Fruit fly (Drosophila melanogaster) whole organism, embryonic: ENCODE data around the gene CG42488.

Source experiments
- Abd-B ChIP-seq: fragments of 200-800 bp; sonication (Bioruptor generic); optimal IDR thresholded peaks from 2 replicates; lab custom pipeline; 2018; ENCODE audit warnings: missing biosample characterization, mild to moderate bottlenecking, missing genetic modification characterization, moderate library complexity
- Ada2b ChIP-seq: fragments of 200-800 bp; sonication (Bioruptor generic); IDR thresholded peaks from 2 replicates; pipeline ENCODE4 v1.3.6; 2022; ENCODE audit warnings: missing biosample characterization, missing genetic modification characterization
- Atf6 ChIP-seq: fragments of 200-800 bp; sonication (Bioruptor generic); IDR thresholded peaks from 2 replicates; pipeline ENCODE4 v1.3.6; 2022; ENCODE audit warnings: missing biosample characterization, missing genetic modification characterization
- CG10565 ChIP-seq: fragments of 200-800 bp; sonication (Bioruptor generic); optimal IDR thresholded peaks from 3 replicates; lab custom pipeline; 2016; ENCODE audit warnings: missing biosample characterization, mild to moderate bottlenecking, missing genetic modification characterization
- CG12071 ChIP-seq: fragments of 200-800 bp; sonication (Bioruptor generic); optimal IDR thresholded peaks from 3 replicates; lab custom pipeline; 2018; ENCODE audit warnings: missing biosample characterization, mild to moderate bottlenecking, missing genetic modification characterization
- CG12744 ChIP-seq: fragments of 200-800 bp; sonication (Bioruptor generic); optimal IDR thresholded peaks from 2 replicates; lab custom pipeline; 2016; ENCODE audit warnings: missing biosample characterization, missing genetic modification characterization
- CG13894 ChIP-seq: fragments of 200-800 bp; sonication (Bioruptor generic); optimal IDR thresholded peaks from 3 replicates; lab custom pipeline; 2018; ENCODE audit warnings: missing biosample characterization, mild to moderate bottlenecking, missing genetic modification characterization, moderate library complexity
- CG14441 ChIP-seq: fragments of 200-800 bp; sonication (Bioruptor generic); IDR thresholded peaks from 2 replicates; pipeline ENCODE4 v1.3.6; 2022; ENCODE audit warnings: missing biosample characterization, missing genetic modification characterization
- CG14965 ChIP-seq: fragments of 200-800 bp; sonication (Bioruptor generic); optimal IDR thresholded peaks from 2 replicates; lab custom pipeline; 2016; ENCODE audit warnings: missing biosample characterization, missing genetic modification characterization, borderline replicate concordance
- CG3726 ChIP-seq: fragments of 200-800 bp; sonication (Bioruptor generic); IDR thresholded peaks from 3 replicates; pipeline ENCODE4, ENCODE4 v1.3.6; 2022; ENCODE audit warnings: missing biosample characterization, missing genetic modification characterization
- CG43689 ChIP-seq: fragments of 200-800 bp; sonication (Bioruptor generic); IDR thresholded peaks from 2 replicates; pipeline ENCODE4 v1.3.6; 2022; ENCODE audit warnings: missing biosample characterization, missing genetic modification characterization
- CG5180 ChIP-seq: fragments of 200-800 bp; sonication (Bioruptor generic); optimal IDR thresholded peaks from 3 replicates; lab custom pipeline; 2017; ENCODE audit warnings: missing biosample characterization, missing genetic modification characterization, mild to moderate bottlenecking, moderate library complexity, missing genetic modification reagents
- CG7745 ChIP-seq: fragments of 200-800 bp; sonication (Bioruptor generic); optimal IDR thresholded peaks from 2 replicates; lab custom pipeline; 2018; ENCODE audit warnings: missing biosample characterization, mild to moderate bottlenecking, missing genetic modification characterization, moderate library complexity
- CG8478 ChIP-seq: fragments of >200 bp; optimal IDR thresholded peaks from 2 replicates; lab custom pipeline; 2018
- CG9215 ChIP-seq: fragments of 200-800 bp; sonication (Bioruptor generic); IDR thresholded peaks from 2 replicates; pipeline ENCODE4 v1.3.6; 2022; ENCODE audit warnings: missing biosample characterization, missing genetic modification characterization
- CG9797 ChIP-seq: fragments of 200-800 bp; sonication (Bioruptor generic); optimal IDR thresholded peaks from 3 replicates; lab custom pipeline; 2018; ENCODE audit warnings: missing biosample characterization, mild to moderate bottlenecking, missing genetic modification characterization
- CrebB ChIP-seq: fragments of 200-800 bp; sonication (Bioruptor generic); optimal IDR thresholded peaks from 3 replicates; lab custom pipeline; 2018; ENCODE audit warnings: missing biosample characterization, mild to moderate bottlenecking, missing genetic modification characterization
- Doc2 ChIP-seq: fragments of 200-800 bp; sonication (Bioruptor generic); IDR thresholded peaks from 2 replicates; pipeline ENCODE4 v1.3.6; 2022; ENCODE audit warnings: missing biosample characterization, missing genetic modification characterization
- Dref ChIP-seq: fragments of 200-800 bp; sonication (Bioruptor generic); IDR thresholded peaks from 2 replicates; pipeline ENCODE4 v1.3.6; 2022; ENCODE audit warnings: missing biosample characterization, missing genetic modification characterization
- HmgD ChIP-seq: fragments of 200-800 bp; sonication (Bioruptor generic); optimal IDR thresholded peaks from 3 replicates; lab custom pipeline; 2016; ENCODE audit warnings: missing biosample characterization, missing genetic modification characterization
- Hmr ChIP-seq: fragments of 200-800 bp; sonication (Bioruptor generic); optimal IDR thresholded peaks from 3 replicates; lab custom pipeline; 2017; ENCODE audit warnings: mild to moderate bottlenecking, missing biosample characterization, missing genetic modification reagents, missing genetic modification characterization
- Hmx ChIP-seq: fragments of 200-800 bp; sonication (Bioruptor generic); optimal IDR thresholded peaks from 2 replicates; lab custom pipeline; 2016; ENCODE audit warnings: missing biosample characterization, missing genetic modification characterization
- MESR4 ChIP-seq: fragments of 200-800 bp; sonication (Bioruptor generic); optimal IDR thresholded peaks from 2 replicates; lab custom pipeline; 2018; ENCODE audit warnings: missing biosample characterization, mild to moderate bottlenecking, missing genetic modification characterization, moderate library complexity
- Mrtf ChIP-seq: fragments of 200-800 bp; sonication (Bioruptor generic); IDR thresholded peaks from 3 replicates; pipeline ENCODE4 v1.3.6; 2022; ENCODE audit warnings: missing biosample characterization, missing genetic modification characterization
- NC2β ChIP-seq: fragments of 200-800 bp; sonication (Bioruptor generic); optimal IDR thresholded peaks from 2 replicates; lab custom pipeline; 2016; ENCODE audit warnings: missing biosample characterization, missing genetic modification characterization
- Rfx ChIP-seq: fragments of 200-800 bp; sonication (Bioruptor generic); IDR thresholded peaks from 2 replicates; pipeline ENCODE4 v1.3.6; 2022; ENCODE audit warnings: missing biosample characterization, missing genetic modification characterization
- Six4 ChIP-seq: fragments of 200-800 bp; sonication (Bioruptor generic); optimal IDR thresholded peaks from 2 replicates; lab custom pipeline; 2016; ENCODE audit warnings: missing biosample characterization, missing genetic modification characterization
- Sry-δ ChIP-seq: fragments of 200-800 bp; sonication (Bioruptor generic); optimal IDR thresholded peaks from 2 replicates; lab custom pipeline; 2016; ENCODE audit warnings: missing biosample characterization, missing genetic modification characterization
- YL-1 ChIP-seq: fragments of 200-800 bp; sonication (Bioruptor generic); optimal IDR thresholded peaks from 3 replicates; lab custom pipeline; 2017; ENCODE audit warnings: missing biosample characterization, mild to moderate bottlenecking, missing genetic modification characterization
- amos ChIP-seq: fragments of 200-800 bp; sonication (Bioruptor generic); IDR thresholded peaks from 2 replicates; pipeline ENCODE4 v1.3.6; 2022; ENCODE audit warnings: missing biosample characterization, missing genetic modification characterization; ENCODE audit not compliant: partially characterized antibody
- bigmax ChIP-seq: fragments of 200-800 bp; sonication (Bioruptor generic); optimal IDR thresholded peaks from 2 replicates; lab custom pipeline; 2018; ENCODE audit warnings: missing biosample characterization, mild to moderate bottlenecking, missing genetic modification characterization
- br ChIP-seq: fragments of >200 bp; optimal IDR thresholded peaks from 2 replicates; lab custom pipeline; 2017
- dan ChIP-seq: fragments of 200-800 bp; sonication (Bioruptor generic); IDR thresholded peaks from 2 replicates; pipeline ENCODE4 v1.3.6; 2022; ENCODE audit warnings: missing biosample characterization, missing genetic modification characterization
- dati ChIP-seq: fragments of 200-800 bp; sonication (Bioruptor generic); IDR thresholded peaks from 2 replicates; pipeline ENCODE4 v1.3.6; 2022; ENCODE audit warnings: missing biosample characterization, missing genetic modification characterization
- ewg ChIP-seq: fragments of 200-800 bp; sonication (Bioruptor generic); optimal IDR thresholded peaks from 3 replicates; lab custom pipeline; 2017; ENCODE audit warnings: mild to moderate bottlenecking, missing biosample characterization, missing genetic modification reagents, missing genetic modification characterization
- grn ChIP-seq: fragments of 200-800 bp; sonication (Bioruptor generic); optimal IDR thresholded peaks from 3 replicates; lab custom pipeline; 2017; ENCODE audit warnings: missing biosample characterization, missing genetic modification characterization
- gsb ChIP-seq: fragments of 200-800 bp; sonication (Bioruptor generic); IDR thresholded peaks from 2 replicates; pipeline ENCODE4 v1.3.6; 2022; ENCODE audit warnings: missing biosample characterization, missing genetic modification characterization
- gsb-n ChIP-seq: fragments of 200-800 bp; sonication (Bioruptor generic); optimal IDR thresholded peaks from 3 replicates; lab custom pipeline; 2018; ENCODE audit warnings: missing biosample characterization, mild to moderate bottlenecking, missing genetic modification characterization
- ham ChIP-seq: fragments of 200-800 bp; sonication (Bioruptor generic); IDR thresholded peaks from 2 replicates; pipeline ENCODE4 v1.3.6; 2022; ENCODE audit warnings: missing biosample characterization, missing genetic modification characterization
- her ChIP-seq: fragments of 200-800 bp; sonication (Bioruptor generic); optimal IDR thresholded peaks from 2 replicates; lab custom pipeline; 2016; ENCODE audit warnings: missing biosample characterization, missing genetic modification characterization
- jumu ChIP-seq: fragments of 200-800 bp; sonication (Bioruptor generic); optimal IDR thresholded peaks from 3 replicates; lab custom pipeline; 2016; ENCODE audit warnings: missing biosample characterization, missing genetic modification characterization
- lola ChIP-seq, 3 experiments: fragments of >200 bp in 2 of 3; fragments of 200-800 bp in 1 of 3; sonication (Bioruptor generic) in 1 of 3; optimal IDR thresholded peaks; 2 replicates each; lab custom pipeline; 2017 to 2019; ENCODE audit warnings: missing biosample characterization in 3 of 3, missing genetic modification characterization in 3 of 3, mild to moderate bottlenecking in 1 of 3, moderate library complexity in 1 of 3
- nerfin-1 ChIP-seq: fragments of 200-800 bp; sonication (Bioruptor generic); optimal IDR thresholded peaks from 3 replicates; lab custom pipeline; 2019; ENCODE audit warnings: missing biosample characterization, mild to moderate bottlenecking, missing genetic modification characterization, moderate library complexity
- onecut ChIP-seq: fragments of 200-800 bp; sonication (Bioruptor generic); IDR thresholded peaks from 2 replicates; pipeline ENCODE4 v1.3.6; 2022; ENCODE audit warnings: missing biosample characterization, missing genetic modification characterization
- phol ChIP-seq: fragments of 200-800 bp; sonication (Bioruptor generic); optimal IDR thresholded peaks from 3 replicates; lab custom pipeline; 2018; ENCODE audit warnings: missing biosample characterization, mild to moderate bottlenecking, missing genetic modification characterization, moderate library complexity
- ranshi ChIP-seq: fragments of 200-800 bp; sonication (Bioruptor generic); IDR thresholded peaks from 2 replicates; pipeline ENCODE4 v1.3.6; 2022; ENCODE audit warnings: missing biosample characterization, missing genetic modification characterization
- sim ChIP-seq: fragments of 200-800 bp; sonication (Bioruptor generic); IDR thresholded peaks from 2 replicates; pipeline ENCODE4 v1.3.6; 2022; ENCODE audit warnings: missing biosample characterization, missing genetic modification characterization
- sima ChIP-seq: fragments of 200-800 bp; sonication (Bioruptor generic); optimal IDR thresholded peaks from 2 replicates; lab custom pipeline; 2016; ENCODE audit warnings: missing biosample characterization, missing genetic modification characterization
- slbo ChIP-seq: fragments of 200-800 bp; sonication (Bioruptor generic); IDR thresholded peaks from 2 replicates; pipeline ENCODE4 v1.3.6; 2022; ENCODE audit warnings: missing biosample characterization, missing genetic modification characterization
- toy ChIP-seq: fragments of 200-800 bp; sonication (Bioruptor generic); IDR thresholded peaks from 2 replicates; pipeline ENCODE4 v1.3.6; 2022; ENCODE audit warnings: missing biosample characterization, missing genetic modification characterization
- vfl ChIP-seq: fragments of 200-800 bp; sonication (Bioruptor generic); optimal IDR thresholded peaks from 2 replicates; lab custom pipeline; 2016; ENCODE audit warnings: missing biosample characterization, missing genetic modification characterization
- vnd ChIP-seq: fragments of 200-800 bp; sonication (Bioruptor generic); IDR thresholded peaks from 3 replicates; pipeline ENCODE4 v1.3.6; 2022; ENCODE audit warnings: missing biosample characterization, missing genetic modification characterization; ENCODE audit not compliant: partially characterized antibody
- yki ChIP-seq: fragments of >200 bp; optimal IDR thresholded peaks from 3 replicates; lab custom pipeline; 2018

The CG42488 gene

dm6 chr3R:25489116-25489515 is 6.2 kb downstream of the CG42488 start (continued):
- TF ChIP-seq CG14441 (GFP tag; lab: Robert Waterston, UW) (peak; percentile 55; the same call in 1 of the 2 replicates), Doc2 (GFP tag; lab: Robert Waterston, UW) (no peak), CG9215 (GFP tag; lab: Robert Waterston, UW) (no peak), nerfin-1 (tag; lab: Kevin White, UChicago) (peak; percentile 3), YL-1 (GFP tag; lab: Kevin White, UChicago) (no peak), br (lab: Kevin White, UChicago) (no peak), CG9797 (GFP tag; lab: Kevin White, UChicago) (peak; percentile 16), dan (no peak), vfl (no peak), Hmx (GFP tag; lab: Kevin White, UChicago) (no peak), dati (GFP tag; lab: Robert Waterston, UW) (no peak; the same call in 1 of the 2 replicates), ham (GFP tag; lab: Robert Waterston, UW) (no peak), sim (GFP tag; lab: Robert Waterston, UW) (no peak), ranshi (GFP tag; lab: Robert Waterston, UW) (peak; percentile 63), onecut (GFP tag; lab: Robert Waterston, UW) (peak; percentile 53), NC2β (GFP tag; lab: Kevin White, UChicago) (no peak), toy (GFP tag; lab: Robert Waterston, UW) (no peak), CG7745 (tag; lab: Kevin White, UChicago) (no peak), yki (no peak), CG10565 (GFP tag; lab: Kevin White, UChicago) (no peak), bigmax (GFP tag; lab: Kevin White, UChicago) (no peak), CrebB (no peak), Hmr (GFP tag; lab: Kevin White, UChicago) (no peak), Rfx (GFP tag; lab: Robert Waterston, UW) (peak; percentile 65; the same call in 1 of the 2 replicates), gsb-n (tag; lab: Kevin White, UChicago) (peak; percentile 55), CG43689 (GFP tag; lab: Robert Waterston, UW) (0 out of 2 replicates have a peak, but pooled peaks have one; percentile 54), phol (peak; percentile 69), her (GFP tag; lab: Kevin White, UChicago) (no peak), MESR4 (no peak), Ada2b (GFP tag; lab: Robert Waterston, UW) (peak; percentile 43; the same call in 1 of the 2 replicates), CG5180 (GFP tag; lab: Kevin White, UChicago) (no peak), Abd-B (GFP tag; lab: Kevin White, UChicago) (peak; percentile 51), Dref (GFP tag; lab: Robert Waterston, UW) (no peak), HmgD (GFP tag; lab: Kevin White, UChicago) (no peak), CG13894 (no peak), Mrtf (GFP tag; lab: Robert Waterston, UW) (no peak), CG8478 (lab: Kevin White, UChicago) (no peak), sima (no peak), Six4 (GFP tag; lab: Kevin White, UChicago) (peak; percentile 54), ewg (GFP tag; lab: Kevin White, UChicago) (no peak), jumu (GFP tag; lab: Kevin White, UChicago) (no peak), gsb (no peak), slbo (GFP tag; lab: Robert Waterston, UW) (peak; percentile 24; the same call in 1 of the 2 replicates), CG12071 (GFP tag; lab: Kevin White, UChicago) (peak; percentile 11), CG14965 (GFP tag; lab: Kevin White, UChicago) (no peak), Atf6 (GFP tag; lab: Robert Waterston, UW) (no peak), amos (GFP tag; lab: Robert Waterston, UW) (no peak), lola (GFP tag; optimal IDR thresholded peaks at IDR 0.05; lab: Kevin White, UChicago) (peak in 1 of 3 experiments; percentile 42), grn (no peak), CG3726 (GFP tag; lab: Robert Waterston, UW) (no peak), vnd (no peak), CG12744 (GFP tag; lab: Kevin White, UChicago) (no peak), Sry-δ (GFP tag; lab: Kevin White, UChicago) (no peak)
